Worm (Caenorhabditis elegans): ENCODE data around the gene act-4.

DNA sequence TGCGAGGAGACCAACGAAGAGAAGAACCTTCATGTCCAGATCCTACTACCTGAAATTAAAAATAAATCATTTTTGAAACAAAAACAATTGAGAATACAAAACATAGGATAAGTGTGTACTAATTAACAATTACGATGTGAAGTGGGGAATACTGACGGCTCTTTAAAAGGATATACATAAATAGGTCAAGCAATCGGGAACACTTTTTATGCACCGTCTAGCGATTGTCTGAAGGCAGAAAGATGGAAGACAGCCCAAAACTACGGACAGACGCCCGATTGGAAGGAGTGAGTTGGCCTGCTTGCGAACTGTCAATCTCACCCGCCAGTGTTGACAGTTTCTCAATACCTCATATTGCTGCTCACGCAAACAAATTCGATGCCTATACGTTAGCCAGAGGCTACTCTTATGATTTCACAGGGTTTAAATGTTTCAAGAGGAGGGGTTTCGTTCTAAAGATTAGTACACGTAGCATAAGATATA lies 10.5 kb downstream of the act-4 start, which contains the start of gene calu-1:
- TF ChIP-seq elt-3 (tag; optimal IDR thresholded peaks at IDR 0.05): no peak
- no peak for TF ChIP-seq ceh-43 (GFP tag; optimal IDR thresholded peaks at IDR 0.05)
- TF ChIP-seq sptf-1 (tag; optimal IDR thresholded peaks at IDR 0.05): no peak
- TF ChIP-seq elt-1 (tag; optimal IDR thresholded peaks at IDR 0.05; ENCODE audit: borderline replicate concordance, insufficient read depth): no peak
- TF ChIP-seq tbx-8 (GFP tag; optimal IDR thresholded peaks at IDR 0.05): no peak
- TF ChIP-seq mep-1 (tag; optimal IDR thresholded peaks at IDR 0.05): no peak
- no peak for TF ChIP-seq ces-1 (GFP tag; optimal IDR thresholded peaks at IDR 0.05)
- no peak for TF ChIP-seq blmp-1 (tag; optimal IDR thresholded peaks at IDR 0.05)
- no peak for TF ChIP-seq ceh-39 (tag; optimal IDR thresholded peaks at IDR 0.05)
- TF ChIP-seq pha-4 (tag; optimal IDR thresholded peaks at IDR 0.05): no peak
